Worm (Caenorhabditis elegans) whole organism, L2 larva: ENCODE measurements around the gene mcm-10.

Experiments used
- F13H6.1 ChIP-seq: sonication (generic microtip); optimal IDR thresholded peaks from 2 replicates; lab custom pipeline; 2016; ENCODE audit warnings: missing genetic modification characterization, missing compliant biosample characterization
- nhr-12 ChIP-seq: fragments of 150-350 bp; optimal IDR thresholded peaks from 2 replicates; lab custom pipeline; 2014; ENCODE audit warnings: missing biosample characterization, missing genetic modification characterization
- nhr-25 ChIP-seq: fragments of 150-350 bp; sonication (generic microtip); optimal IDR thresholded peaks from 3 replicates; lab custom pipeline; 2014; ENCODE audit warnings: missing biosample characterization, missing genetic modification characterization
- nhr-77 ChIP-seq: fragments of 150-350 bp; optimal IDR thresholded peaks from 2 replicates; lab custom pipeline; 2014; ENCODE audit warnings: missing biosample characterization, missing genetic modification characterization
- skn-1 ChIP-seq: sonication (generic microtip); optimal IDR thresholded peaks from 2 replicates; lab custom pipeline; 2017; ENCODE audit warnings: missing biosample characterization, missing genetic modification characterization
- snpc-4 ChIP-seq: fragments of 150-350 bp; optimal IDR thresholded peaks from 2 replicates; lab custom pipeline; 2014; ENCODE audit warnings: missing biosample characterization, missing genetic modification characterization

DNA sequence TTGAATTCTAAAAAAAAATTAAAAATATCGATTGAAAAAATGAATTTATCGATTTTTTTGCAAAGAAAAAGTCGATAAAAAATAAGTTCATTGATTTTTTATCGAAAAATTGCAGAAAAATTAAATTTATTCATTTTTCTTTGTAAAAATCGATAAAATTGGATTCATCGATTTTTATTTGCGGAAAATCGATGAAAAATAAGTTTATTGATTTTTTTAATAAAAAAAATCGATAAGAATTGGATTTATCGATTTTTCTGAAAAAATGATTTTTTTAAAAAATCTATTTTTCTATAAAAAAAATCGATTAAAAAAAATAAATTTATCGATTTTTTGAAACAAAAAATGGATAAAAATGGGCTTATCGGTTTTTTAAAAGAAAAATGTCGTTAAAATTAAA lies 37.4 kb upstream of the mcm-10 start:
- TF ChIP-seq nhr-77 (no peak), nhr-25 (no peak), skn-1 (tag; lab: Kevin White, UChicago) (no peak), snpc-4 (tag; lab: Kevin White, UChicago) (no peak), nhr-12 (tag; lab: Kevin White, UChicago) (no peak), F13H6.1 (tag; lab: Kevin White, UChicago) (no peak)
